Fruit fly (Drosophila melanogaster) whole organism, embryonic: ENCODE data around the gene CG31883.

Experiments used
- Ada2b ChIP-seq: fragments of 200-800 bp; sonication (Bioruptor generic); IDR thresholded peaks from 2 replicates; pipeline ENCODE4 v1.3.6; 2022; ENCODE audit warnings: missing biosample characterization, missing genetic modification characterization
- Atf6 ChIP-seq: fragments of 200-800 bp; sonication (Bioruptor generic); IDR thresholded peaks from 2 replicates; pipeline ENCODE4 v1.3.6; 2022; ENCODE audit warnings: missing biosample characterization, missing genetic modification characterization
- CG1024 ChIP-seq: fragments of 200-800 bp; sonication (Bioruptor generic); IDR thresholded peaks from 2 replicates; pipeline ENCODE4 v1.3.6; 2022; ENCODE audit warnings: missing biosample characterization, missing genetic modification characterization
- CG10321 ChIP-seq: fragments of 200-800 bp; sonication (Bioruptor generic); IDR thresholded peaks from 2 replicates; pipeline ENCODE4 v1.3.6; 2022; ENCODE audit warnings: missing biosample characterization, missing genetic modification characterization
- CG10366 ChIP-seq: fragments of 200-800 bp; sonication (Bioruptor generic); IDR thresholded peaks from 2 replicates; pipeline ENCODE4 v1.3.6; 2022; ENCODE audit warnings: missing biosample characterization, missing genetic modification characterization
- CG12104 ChIP-seq: fragments of 200-800 bp; sonication (Bioruptor generic); optimal IDR thresholded peaks from 3 replicates; lab custom pipeline; 2016; ENCODE audit warnings: missing biosample characterization, missing genetic modification characterization
- CG18262 ChIP-seq: fragments of 200-800 bp; optimal IDR thresholded peaks from 3 replicates; lab custom pipeline; 2019; ENCODE audit warnings: missing biosample characterization, mild to moderate bottlenecking, missing genetic modification characterization, moderate library complexity
- CG18599 ChIP-seq: fragments of 200-800 bp; sonication (Bioruptor generic); optimal IDR thresholded peaks from 3 replicates; lab custom pipeline; 2017; ENCODE audit warnings: missing biosample characterization, missing genetic modification characterization, mild to moderate bottlenecking, moderate library complexity, missing genetic modification reagents
- CG2120 ChIP-seq: fragments of 200-800 bp; sonication (Bioruptor generic); optimal IDR thresholded peaks from 3 replicates; lab custom pipeline; 2016; ENCODE audit warnings: missing biosample characterization, missing genetic modification characterization
- CG2199 ChIP-seq: fragments of 200-800 bp; sonication (Bioruptor generic); IDR thresholded peaks from 3 replicates; pipeline ENCODE4 v1.3.6; 2022; ENCODE audit warnings: missing biosample characterization, missing genetic modification characterization
- CG2678 ChIP-seq: fragments of 200-800 bp; sonication (Bioruptor generic); optimal IDR thresholded peaks from 3 replicates; lab custom pipeline; 2019; ENCODE audit warnings: missing biosample characterization, mild to moderate bottlenecking, missing genetic modification characterization, moderate library complexity
- CG32767 ChIP-seq: fragments of 200-800 bp; sonication (Bioruptor generic); IDR thresholded peaks from 2 replicates; pipeline ENCODE4 v1.3.6; 2022; ENCODE audit warnings: missing biosample characterization, missing genetic modification characterization
- CG33213 ChIP-seq: fragments of 200-800 bp; sonication (Bioruptor generic); optimal IDR thresholded peaks from 3 replicates; lab custom pipeline; 2016; ENCODE audit warnings: missing biosample characterization, missing genetic modification characterization
- CG34224 ChIP-seq: fragments of 200-800 bp; sonication (Bioruptor generic); IDR thresholded peaks from 3 replicates; pipeline ENCODE4 v1.3.6; 2022; ENCODE audit warnings: missing biosample characterization, missing genetic modification characterization; ENCODE audit not compliant: partially characterized antibody
- CG7839 ChIP-seq: fragments of 200-800 bp; sonication (Bioruptor generic); optimal IDR thresholded peaks from 3 replicates; lab custom pipeline; 2018; ENCODE audit warnings: missing biosample characterization, mild to moderate bottlenecking, missing genetic modification characterization, moderate library complexity
- Camta ChIP-seq: fragments of 200-800 bp; sonication (Bioruptor generic); optimal IDR thresholded peaks from 2 replicates; lab custom pipeline; 2016; ENCODE audit warnings: missing biosample characterization, missing genetic modification characterization
- Dip3 ChIP-seq: fragments of 200-800 bp; sonication (Bioruptor generic); optimal IDR thresholded peaks from 3 replicates; lab custom pipeline; 2016; ENCODE audit warnings: missing biosample characterization, missing genetic modification characterization
- E2f1 ChIP-seq: fragments of 200-800 bp; sonication (Bioruptor generic); IDR thresholded peaks from 2 replicates; pipeline ENCODE4 v1.3.6; 2022; ENCODE audit warnings: missing biosample characterization, missing genetic modification characterization
- Elba2 ChIP-seq: fragments of 200-800 bp; sonication (Bioruptor generic); optimal IDR thresholded peaks from 3 replicates; lab custom pipeline; 2016; ENCODE audit warnings: missing biosample characterization, missing genetic modification characterization
- Gsc ChIP-seq: fragments of 200-800 bp; sonication (Bioruptor generic); IDR thresholded peaks from 2 replicates; pipeline ENCODE4 v1.3.6; 2022; ENCODE audit warnings: missing biosample characterization, missing genetic modification characterization
- HLH4C ChIP-seq: fragments of 200-800 bp; sonication (Bioruptor generic); IDR thresholded peaks from 3 replicates; pipeline ENCODE4 v1.3.6; 2022; ENCODE audit warnings: missing biosample characterization, missing genetic modification characterization; ENCODE audit not compliant: partially characterized antibody
- Hmr ChIP-seq: fragments of 200-800 bp; sonication (Bioruptor generic); optimal IDR thresholded peaks from 3 replicates; lab custom pipeline; 2017; ENCODE audit warnings: mild to moderate bottlenecking, missing biosample characterization, missing genetic modification reagents, missing genetic modification characterization
- MESR4 ChIP-seq: fragments of 200-800 bp; sonication (Bioruptor generic); optimal IDR thresholded peaks from 2 replicates; lab custom pipeline; 2018; ENCODE audit warnings: missing biosample characterization, mild to moderate bottlenecking, missing genetic modification characterization, moderate library complexity
- Myb ChIP-seq: fragments of 200-800 bp; sonication (Bioruptor generic); optimal IDR thresholded peaks from 2 replicates; lab custom pipeline; 2016; ENCODE audit warnings: missing biosample characterization, missing genetic modification characterization
- Nf-YC ChIP-seq: fragments of 200-800 bp; optimal IDR thresholded peaks from 3 replicates; lab custom pipeline; 2019; ENCODE audit warnings: missing biosample characterization, mild to moderate bottlenecking, missing genetic modification characterization, moderate library complexity
- Optix ChIP-seq: fragments of 200-800 bp; sonication (Bioruptor generic); IDR thresholded peaks from 3 replicates; pipeline ENCODE4 v1.3.6; 2022; ENCODE audit warnings: missing biosample characterization, missing genetic modification characterization
- Sox100B ChIP-seq: fragments of 200-800 bp; sonication (Bioruptor generic); optimal IDR thresholded peaks from 3 replicates; lab custom pipeline; 2018; ENCODE audit warnings: missing biosample characterization, mild to moderate bottlenecking, missing genetic modification characterization
- Ssrp ChIP-seq: fragments of 200-800 bp; sonication (Bioruptor generic); optimal IDR thresholded peaks from 2 replicates; lab custom pipeline; 2018; ENCODE audit warnings: missing biosample characterization, mild to moderate bottlenecking, missing genetic modification characterization, moderate library complexity
- Xrp1 ChIP-seq: fragments of 200-800 bp; sonication (Bioruptor generic); IDR thresholded peaks from 2 replicates; pipeline ENCODE4 v1.3.6; 2022; ENCODE audit warnings: missing biosample characterization, missing genetic modification characterization
- YL-1 ChIP-seq: fragments of 200-800 bp; sonication (Bioruptor generic); optimal IDR thresholded peaks from 3 replicates; lab custom pipeline; 2017; ENCODE audit warnings: missing biosample characterization, mild to moderate bottlenecking, missing genetic modification characterization
- bbx ChIP-seq: fragments of 200-800 bp; sonication (Bioruptor generic); IDR thresholded peaks from 2 replicates; pipeline ENCODE4 v1.3.6; 2022; ENCODE audit warnings: missing biosample characterization, missing genetic modification characterization; ENCODE audit not compliant: partially characterized antibody
- cad ChIP-seq: fragments of >200 bp; optimal IDR thresholded peaks from 2 replicates; lab custom pipeline; 2017; ENCODE audit warnings: missing biosample characterization, missing genetic modification characterization
- crol ChIP-seq: fragments of 200-800 bp; sonication (Bioruptor generic); IDR thresholded peaks from 2 replicates; pipeline ENCODE4 v1.3.6; 2022; ENCODE audit warnings: missing biosample characterization, missing genetic modification characterization
- cwo ChIP-seq: fragments of 200-800 bp; sonication (Bioruptor generic); optimal IDR thresholded peaks from 3 replicates; lab custom pipeline; 2017; ENCODE audit warnings: missing biosample characterization, missing genetic modification characterization, mild to moderate bottlenecking, moderate library complexity, missing genetic modification reagents
- dati ChIP-seq: fragments of 200-800 bp; sonication (Bioruptor generic); IDR thresholded peaks from 2 replicates; pipeline ENCODE4 v1.3.6; 2022; ENCODE audit warnings: missing biosample characterization, missing genetic modification characterization
- exex ChIP-seq: fragments of 200-800 bp; sonication (Bioruptor generic); optimal IDR thresholded peaks from 4 replicates; lab custom pipeline; 2018; ENCODE audit warnings: missing biosample characterization, mild to moderate bottlenecking, missing genetic modification characterization, moderate library complexity
- fd3F ChIP-seq: fragments of 200-800 bp; sonication (Bioruptor generic); optimal IDR thresholded peaks from 2 replicates; lab custom pipeline; 2018; ENCODE audit warnings: missing biosample characterization, mild to moderate bottlenecking, missing genetic modification characterization, moderate library complexity
- jumu ChIP-seq: fragments of 200-800 bp; sonication (Bioruptor generic); optimal IDR thresholded peaks from 3 replicates; lab custom pipeline; 2016; ENCODE audit warnings: missing biosample characterization, missing genetic modification characterization
- kay ChIP-seq: fragments of 200-800 bp; sonication (Bioruptor generic); optimal IDR thresholded peaks from 2 replicates; lab custom pipeline; 2016; ENCODE audit warnings: missing biosample characterization, missing genetic modification characterization
- mirr ChIP-seq: fragments of 200-800 bp; sonication (Bioruptor generic); optimal IDR thresholded peaks from 3 replicates; lab custom pipeline; 2018; ENCODE audit warnings: missing biosample characterization, mild to moderate bottlenecking, missing genetic modification characterization
- nerfin-1 ChIP-seq: fragments of 200-800 bp; sonication (Bioruptor generic); optimal IDR thresholded peaks from 3 replicates; lab custom pipeline; 2019; ENCODE audit warnings: missing biosample characterization, mild to moderate bottlenecking, missing genetic modification characterization, moderate library complexity
- nmo ChIP-seq: fragments of 200-800 bp; sonication (Bioruptor generic); optimal IDR thresholded peaks from 2 replicates; lab custom pipeline; 2018; ENCODE audit warnings: missing biosample characterization, mild to moderate bottlenecking, missing genetic modification characterization, moderate library complexity
- org-1 ChIP-seq: fragments of 200-800 bp; sonication (Bioruptor generic); optimal IDR thresholded peaks from 2 replicates; lab custom pipeline; 2017; ENCODE audit warnings: missing biosample characterization, missing genetic modification characterization
- ranshi ChIP-seq: fragments of 200-800 bp; sonication (Bioruptor generic); IDR thresholded peaks from 2 replicates; pipeline ENCODE4 v1.3.6; 2022; ENCODE audit warnings: missing biosample characterization, missing genetic modification characterization
- slbo ChIP-seq: fragments of 200-800 bp; sonication (Bioruptor generic); IDR thresholded peaks from 2 replicates; pipeline ENCODE4 v1.3.6; 2022; ENCODE audit warnings: missing biosample characterization, missing genetic modification characterization
- sqz ChIP-seq: fragments of 200-800 bp; sonication (Bioruptor generic); optimal IDR thresholded peaks from 3 replicates; lab custom pipeline; 2018; ENCODE audit warnings: missing biosample characterization, mild to moderate bottlenecking, missing genetic modification characterization
- tio ChIP-seq: fragments of 200-800 bp; sonication (Bioruptor generic); optimal IDR thresholded peaks from 2 replicates; lab custom pipeline; 2017; ENCODE audit warnings: missing biosample characterization, missing genetic modification characterization, inconsistent platforms
- trh ChIP-seq: fragments of 200-800 bp; sonication (Bioruptor generic); optimal IDR thresholded peaks from 2 replicates; lab custom pipeline; 2016; ENCODE audit warnings: missing biosample characterization, missing genetic modification characterization
- tx ChIP-seq: fragments of 200-800 bp; sonication (Bioruptor generic); optimal IDR thresholded peaks from 2 replicates; lab custom pipeline; 2016; ENCODE audit warnings: missing biosample characterization, missing genetic modification characterization

The CG31883 gene

DNA sequence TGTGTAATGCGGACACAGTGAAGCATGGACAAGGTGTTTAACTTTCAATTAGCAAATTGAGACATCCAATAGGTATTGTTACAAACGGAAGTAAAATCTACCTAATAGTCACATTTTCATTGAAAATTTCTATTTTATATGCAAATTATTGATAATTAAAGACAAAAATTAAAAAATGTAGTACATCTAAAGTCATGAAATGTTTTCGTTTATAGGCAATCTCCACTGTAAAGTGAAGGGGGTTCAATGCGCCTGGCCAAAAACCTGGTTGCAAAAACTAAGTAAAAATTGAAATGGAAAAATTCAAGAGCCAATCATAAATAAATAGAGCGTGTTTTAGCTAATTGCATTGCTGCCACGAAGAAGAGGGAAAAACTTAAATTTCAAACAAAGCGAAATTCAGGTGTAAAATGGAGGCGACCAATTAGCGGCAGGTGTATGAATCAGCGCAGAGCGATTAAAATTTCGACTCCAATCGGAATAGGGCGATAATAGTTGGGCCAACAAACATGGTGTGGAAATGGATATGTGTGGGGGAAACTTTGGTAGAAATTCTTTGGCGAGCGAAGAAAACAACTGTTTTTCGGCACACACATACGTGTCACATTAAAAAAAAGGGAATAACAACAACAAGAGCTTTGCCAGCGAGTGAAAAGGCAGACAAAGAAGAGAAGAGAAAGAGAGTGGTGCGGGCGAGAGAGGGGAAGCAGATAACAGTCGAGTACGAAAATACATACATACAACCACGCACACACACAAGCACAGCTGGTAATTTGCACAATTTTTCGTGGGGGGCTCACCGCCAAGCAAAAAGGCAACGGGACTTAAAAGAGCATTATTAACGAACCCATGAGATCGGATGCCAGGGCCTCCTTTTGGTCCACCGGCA is 34.7 kb upstream of the CG31883 start (continued):
- TF ChIP-seq CG33213, result no peak
- no peak for TF ChIP-seq dati (GFP tag; lab: Robert Waterston, UW)
- TF ChIP-seq YL-1 (GFP tag; lab: Kevin White, UChicago), result no peak
- TF ChIP-seq Camta (GFP tag; lab: Kevin White, UChicago), result no peak
- TF ChIP-seq CG18599, result peak; percentile 62
- no peak; the same call in 1 of the 2 replicates for TF ChIP-seq Atf6 (GFP tag; lab: Robert Waterston, UW)
- no peak for TF ChIP-seq HLH4C
- TF ChIP-seq mirr (GFP tag; lab: Kevin White, UChicago), result peak; percentile 15
- TF ChIP-seq CG1024 (GFP tag; lab: Robert Waterston, UW), result no peak
- no peak for TF ChIP-seq Dip3
- TF ChIP-seq Sox100B (GFP tag; lab: Kevin White, UChicago), result peak; percentile 67
- peak; percentile 31; the same call in 1 of the 2 replicates for TF ChIP-seq Ada2b (GFP tag; lab: Robert Waterston, UW)
- TF ChIP-seq fd3F (GFP tag; lab: Kevin White, UChicago), result no peak
- TF ChIP-seq Hmr (GFP tag; lab: Kevin White, UChicago), result peak; percentile 15
- no peak for TF ChIP-seq Myb (GFP tag; lab: Kevin White, UChicago)
- TF ChIP-seq CG2120 (GFP tag; lab: Kevin White, UChicago), result peak; percentile 27
- peak; percentile 54 for TF ChIP-seq cwo (GFP tag; lab: Kevin White, UChicago)
- TF ChIP-seq crol (GFP tag; lab: Robert Waterston, UW), result peak; percentile 96
- peak; percentile 83 for TF ChIP-seq Nf-YC (tag; lab: Kevin White, UChicago)
- TF ChIP-seq CG34224 (GFP tag; lab: Robert Waterston, UW), result peak; percentile 39; the same call in 1 of the 3 replicates
- no peak for TF ChIP-seq Gsc (GFP tag; lab: Robert Waterston, UW)
- TF ChIP-seq kay (GFP tag; lab: Kevin White, UChicago), result peak; percentile 32
- no peak for TF ChIP-seq E2f1 (GFP tag; lab: Robert Waterston, UW)
- TF ChIP-seq jumu (GFP tag; lab: Kevin White, UChicago), result no peak
- TF ChIP-seq tx (GFP tag; lab: Kevin White, UChicago), result no peak
- peak; percentile 37 for TF ChIP-seq nerfin-1
- TF ChIP-seq trh (GFP tag; lab: Kevin White, UChicago), result no peak
- peak; percentile 16; the same call in 1 of the 2 replicates for TF ChIP-seq bbx
- no peak for TF ChIP-seq CG12104 (GFP tag; lab: Kevin White, UChicago)
- peak; percentile 12 for TF ChIP-seq org-1 (GFP tag; lab: Kevin White, UChicago)
- TF ChIP-seq cad, result no peak
- TF ChIP-seq CG2199 (GFP tag; lab: Robert Waterston, UW), result no peak
- TF ChIP-seq Elba2 (GFP tag; lab: Kevin White, UChicago), result peak; percentile 20
- peak; percentile 50 for TF ChIP-seq nmo (GFP tag; lab: Kevin White, UChicago)
- TF ChIP-seq CG10366 (GFP tag; lab: Robert Waterston, UW), result peak; percentile 49; the same call in 1 of the 2 replicates
- TF ChIP-seq CG32767 (GFP tag; lab: Robert Waterston, UW), result 0 out of 2 replicates have a peak, but pooled peaks have one; percentile 22
- TF ChIP-seq CG7839, result peak; percentile 64
- no peak for TF ChIP-seq tio
- TF ChIP-seq exex (tag; lab: Kevin White, UChicago), result peak; percentile 78
- TF ChIP-seq ranshi (GFP tag; lab: Robert Waterston, UW), result no peak; the same call in 1 of the 2 replicates
- peak; percentile 60 for TF ChIP-seq Xrp1 (GFP tag; lab: Robert Waterston, UW)
- peak; percentile 75 for TF ChIP-seq CG2678
- peak; percentile 48; the same call in 1 of the 2 replicates for TF ChIP-seq slbo (GFP tag; lab: Robert Waterston, UW)
- TF ChIP-seq Optix (GFP tag; lab: Robert Waterston, UW), result no peak
- TF ChIP-seq sqz (GFP tag; lab: Kevin White, UChicago), result peak; percentile 68
- TF ChIP-seq Ssrp (tag; lab: Kevin White, UChicago), result peak; percentile 45
- TF ChIP-seq CG18262, result peak; percentile 55
- TF ChIP-seq CG10321 (GFP tag; lab: Robert Waterston, UW), result no peak
- TF ChIP-seq MESR4 (GFP tag; lab: Kevin White, UChicago), result peak; percentile 4
